Worm (Caenorhabditis elegans): Measurements from ENCODE around the gene olrn-1.

olrn-1 gene

ce11 chrX:15537362-15537761 lies at the start of gene olrn-1, which contains the start of gene C02C6.14:
olrn-1 (plus strand) TSS chrX:15537662.
C02C6.14 (plus strand) TSS chrX:15537665.
- TF ChIP-seq hmg-1.1 (GFP tag; IDR thresholded peaks at IDR 0.05) (no peak), egl-43 (GFP tag; IDR thresholded peaks at IDR 0.05) (no peak), dpl-1 (GFP tag; optimal IDR thresholded peaks at IDR 0.05) (no peak), mdl-1 (tag; optimal IDR thresholded peaks at IDR 0.05) (no peak)

- TF ChIP-seq Y5F2A.4 (GFP tag; optimal IDR thresholded peaks at IDR 0.05) (no peak), dmd-9 (GFP tag; IDR thresholded peaks at IDR 0.05) (no peak), F49E8.2 (tag; optimal IDR thresholded peaks at IDR 0.05; ENCODE audit: borderline replicate concordance) (no peak), D1046.2 (GFP tag; IDR thresholded peaks at IDR 0.05) (no peak), lin-38 (GFP tag; IDR thresholded peaks at IDR 0.05) (no peak), skn-1 (tag; optimal IDR thresholded peaks at IDR 0.05) (no peak), lin-13 (GFP tag; optimal IDR thresholded peaks at IDR 0.05) (no peak), ceh-20 (GFP tag; IDR thresholded peaks at IDR 0.05) (no peak), madf-5 (GFP tag; IDR thresholded peaks at IDR 0.05) (no peak), F10B5.3 (tag; optimal IDR thresholded peaks at IDR 0.05) (no peak), T20F7.1 (GFP tag; optimal IDR thresholded peaks at IDR 0.05) (no peak), mes-2 (tag; optimal IDR thresholded peaks at IDR 0.05; ENCODE audit: poor library complexity, severe bottlenecking) (no peak)
These were observed 49.7 kb upstream of the olrn-1 start, which contains the start of gene H13N06.2 for ce11 chrX:15487806-15488205. H13N06.2 (plus strand) TSS chrX:15488106.

- peak; percentile 21 for TF ChIP-seq aha-1 (tag)
- peak in 1 of 2 experiments; percentile 93 for TF ChIP-seq unc-62 (GFP tag; optimal IDR thresholded peaks at IDR 0.05 in 1 of 2)
- TF ChIP-seq unc-62 (tag; optimal IDR thresholded peaks at IDR 0.05): no peak
- no peak for TF ChIP-seq lin-13 (GFP tag; optimal IDR thresholded peaks at IDR 0.05)
- no peak for TF ChIP-seq Y105C5A.15 (GFP tag; IDR thresholded peaks at IDR 0.05)
- TF ChIP-seq zag-1 (tag; optimal IDR thresholded peaks at IDR 0.05): no peak
These were observed 46.4 kb upstream of the olrn-1 start for ce11 chrX:15491110-15491509.

- TF ChIP-seq T20F7.1 (GFP tag; optimal IDR thresholded peaks at IDR 0.05) (peak; percentile 67), nhr-76 (tag; optimal IDR thresholded peaks at IDR 0.05) (no peak), Y48G9A.11 (GFP tag; IDR thresholded peaks at IDR 0.05) (no peak), arid-1 (GFP tag; conservative IDR thresholded peaks at IDR 0.05) (peak; percentile 75), nhr-237 (tag; optimal IDR thresholded peaks at IDR 0.05) (no peak), F37D6.2 (tag; optimal IDR thresholded peaks at IDR 0.05) (peak; percentile 80), nhr-77 (tag; optimal IDR thresholded peaks at IDR 0.05) (peak; percentile 75), zfp-3 (GFP tag; conservative IDR thresholded peaks at IDR 0.05) (peak; percentile 84), nhr-111 (GFP tag; optimal IDR thresholded peaks at IDR 0.05) (no peak), tag-97 (GFP tag; IDR thresholded peaks at IDR 0.05) (no peak), fos-1 (tag; optimal IDR thresholded peaks at IDR 0.05) (no peak), pqm-1 (tag; optimal IDR thresholded peaks at IDR 0.05) (peak; percentile 16), nhr-25 (tag; optimal IDR thresholded peaks at IDR 0.05; ENCODE audit: borderline replicate concordance, insufficient read depth) (peak; percentile 41), nhr-11 (tag; optimal IDR thresholded peaks at IDR 0.05) (peak; percentile 62), hlh-30 (tag; optimal IDR thresholded peaks at IDR 0.05; ENCODE audit: insufficient read depth) (peak; percentile 96), duxl-1 (tag; optimal IDR thresholded peaks at IDR 0.05; ENCODE audit: poor library complexity) (peak; percentile 61), madf-9 (GFP tag; conservative IDR thresholded peaks at IDR 0.05) (peak; percentile 48; the same call in 1 of the 2 replicates), lin-38 (GFP tag; IDR thresholded peaks at IDR 0.05) (no peak), Y75B8A.6 (GFP tag; IDR thresholded peaks at IDR 0.05) (no peak), ceh-62 (tag; optimal IDR thresholded peaks at IDR 0.05) (no peak), lin-39 (tag; optimal IDR thresholded peaks at IDR 0.05) (no peak), hlh-11 (tag; optimal IDR thresholded peaks at IDR 0.05) (peak; percentile 93), lsy-2 (tag; optimal IDR thresholded peaks at IDR 0.05) (peak; percentile 69 to 84), mes-2 (tag; optimal IDR thresholded peaks at IDR 0.05; ENCODE audit: poor library complexity, severe bottlenecking) (peak; percentile 90), zag-1 (tag; optimal IDR thresholded peaks at IDR 0.05) (no peak), Y5F2A.4 (GFP tag; optimal IDR thresholded peaks at IDR 0.05) (no peak), aha-1 (tag) (peak; percentile 99), ceh-20 (GFP tag; IDR thresholded peaks at IDR 0.05) (peak; percentile 69; the same call in 1 of the 2 replicates), nhr-41 (GFP tag; IDR thresholded peaks at IDR 0.05) (no peak), skn-1 (tag; optimal IDR thresholded peaks at IDR 0.05) (no peak), rbr-2 (tag; optimal IDR thresholded peaks at IDR 0.05) (peak; percentile 87), mdt-29 (GFP tag; IDR thresholded peaks at IDR 0.05) (peak; percentile 53; the same call in 1 of the 2 replicates)
These were observed 44.7 kb upstream of the olrn-1 start for ce11 chrX:15492759-15493158.

Data from whole organism, L4 larva.